Worm (Caenorhabditis elegans) whole organism, mixed stage, embryonic: ENCODE measurements around the gene R11E3.19.

Experiments used
- M03D4.4 ChIP-seq: sonication (generic microtip); optimal IDR thresholded peaks from 2 replicates; lab custom pipeline; 2017; ENCODE audit warnings: mild to moderate bottlenecking, missing genetic modification characterization, missing compliant biosample characterization
- blmp-1 ChIP-seq: fragments of 150-350 bp; optimal IDR thresholded peaks from 2 replicates; lab custom pipeline; 2014; ENCODE audit warnings: missing biosample characterization, missing genetic modification characterization
- ceh-43 ChIP-seq: fragments of 200-800 bp; sonication (Bioruptor generic); optimal IDR thresholded peaks from 2 replicates; lab custom pipeline; 2018; ENCODE audit warnings: mild to moderate bottlenecking, missing genetic modification characterization, moderate library complexity, missing compliant biosample characterization
- ceh-83 ChIP-seq: fragments of 200-800 bp; sonication (Bioruptor generic); optimal IDR thresholded peaks from 2 replicates; lab custom pipeline; 2018; ENCODE audit warnings: mild to moderate bottlenecking, missing genetic modification characterization, missing compliant biosample characterization
- ces-1 ChIP-seq: fragments of 150-350 bp; optimal IDR thresholded peaks from 2 replicates; lab custom pipeline; 2014; ENCODE audit warnings: missing biosample characterization, missing genetic modification reagents, missing genetic modification characterization
- cnd-1 ChIP-seq: fragments of 200-800 bp; sonication (Bioruptor generic); optimal IDR thresholded peaks from 2 replicates; lab custom pipeline; 2018; ENCODE audit warnings: mild to moderate bottlenecking, missing genetic modification characterization, missing compliant biosample characterization
- drap-1 ChIP-seq: fragments of 200-800 bp; sonication (Bioruptor generic); optimal IDR thresholded peaks from 3 replicates; lab custom pipeline; 2018; ENCODE audit warnings: mild to moderate bottlenecking, missing genetic modification characterization, missing compliant biosample characterization
- elt-1 ChIP-seq: sonication (generic microtip); optimal IDR thresholded peaks from 2 replicates; lab custom pipeline; 2017; ENCODE audit warnings: missing genetic modification characterization, mild to moderate bottlenecking, missing compliant biosample characterization, antibody characterized with exemption, moderate library complexity, borderline replicate concordance; ENCODE audit not compliant: insufficient read depth
- elt-3 ChIP-seq: fragments of 150-350 bp; optimal IDR thresholded peaks from 2 replicates; lab custom pipeline; 2014; ENCODE audit warnings: missing biosample characterization, missing genetic modification characterization
- flh-1 ChIP-seq: fragments of 200-800 bp; sonication (Bioruptor generic); optimal IDR thresholded peaks from 2 replicates; lab custom pipeline; 2018; ENCODE audit warnings: mild to moderate bottlenecking, missing genetic modification characterization, moderate library complexity, missing compliant biosample characterization
- ham-2 ChIP-seq: fragments of 200-800 bp; sonication (Bioruptor generic); optimal IDR thresholded peaks from 2 replicates; lab custom pipeline; 2018; ENCODE audit warnings: mild to moderate bottlenecking, missing genetic modification characterization, missing compliant biosample characterization
- hlh-1 ChIP-seq: fragments of 150-350 bp; optimal IDR thresholded peaks from 2 replicates; lab custom pipeline; 2014; ENCODE audit warnings: missing biosample characterization, missing genetic modification reagents, missing genetic modification characterization
- lin-13 ChIP-seq: fragments of 150-350 bp; optimal IDR thresholded peaks from 2 replicates; lab custom pipeline; 2014; ENCODE audit warnings: missing biosample characterization, missing genetic modification characterization
- lin-32 ChIP-seq: fragments of 200-800 bp; sonication (Bioruptor generic); optimal IDR thresholded peaks from 2 replicates; lab custom pipeline; 2018; ENCODE audit warnings: mild to moderate bottlenecking, missing genetic modification characterization, missing compliant biosample characterization
- lsy-2 ChIP-seq: fragments of 150-350 bp; optimal IDR thresholded peaks from 2 replicates; lab custom pipeline; 2014; ENCODE audit warnings: missing biosample characterization, missing genetic modification characterization
- mab-5 ChIP-seq: fragments of 150-350 bp; optimal IDR thresholded peaks from 2 replicates; lab custom pipeline; 2014; ENCODE audit warnings: missing biosample characterization, missing genetic modification characterization
- mep-1 ChIP-seq: fragments of 150-350 bp; optimal IDR thresholded peaks from 2 replicates; lab custom pipeline; 2017; ENCODE audit warnings: missing biosample characterization, missing genetic modification reagents, missing genetic modification characterization, inconsistent platforms
- nhr-237 ChIP-seq: fragments of 150-350 bp; optimal IDR thresholded peaks from 2 replicates; lab custom pipeline; 2014; ENCODE audit warnings: missing biosample characterization, missing genetic modification characterization
- snpc-4 ChIP-seq: fragments of 150-350 bp; optimal IDR thresholded peaks from 2 replicates; lab custom pipeline; 2014; ENCODE audit warnings: missing biosample characterization, missing genetic modification characterization
- sptf-1 ChIP-seq: sonication (generic microtip); optimal IDR thresholded peaks from 2 replicates; lab custom pipeline; 2017; ENCODE audit warnings: mild to moderate bottlenecking, missing genetic modification characterization, moderate library complexity, missing compliant biosample characterization
- unc-120 ChIP-seq: sonication (generic microtip); optimal IDR thresholded peaks from 2 replicates; lab custom pipeline; 2017; ENCODE audit warnings: missing genetic modification characterization, missing compliant biosample characterization; ENCODE audit not compliant: poor library complexity, severe bottlenecking
- unc-39 ChIP-seq: fragments of 150-350 bp; optimal IDR thresholded peaks from 2 replicates; lab custom pipeline; 2014; ENCODE audit warnings: missing biosample characterization, missing genetic modification characterization
- unc-62 ChIP-seq: fragments of 150-350 bp; optimal IDR thresholded peaks from 2 replicates; lab custom pipeline; 2014; ENCODE audit warnings: missing biosample characterization, missing genetic modification reagents, missing genetic modification characterization
- ztf-11 ChIP-seq: fragments of 150-350 bp; optimal IDR thresholded peaks from 2 replicates; lab custom pipeline; 2014; ENCODE audit warnings: missing biosample characterization, missing genetic modification characterization

The R11E3.19 gene

ce11 chrIV:4742480-4742879 is 33.4 kb downstream of the R11E3.19 start:
- TF ChIP-seq blmp-1 (tag; lab: Kevin White, UChicago) (no peak), snpc-4 (no peak), lsy-2 (tag; lab: Kevin White, UChicago) (no peak), flh-1 (GFP tag; lab: Kevin White, UChicago) (no peak), nhr-237 (tag; lab: Kevin White, UChicago) (no peak), ztf-11 (no peak), unc-62 (GFP tag; lab: Kevin White, UChicago) (no peak), lin-32 (GFP tag; lab: Kevin White, UChicago) (no peak), lin-13 (tag; lab: Kevin White, UChicago) (no peak), unc-120 (no peak), ceh-83 (GFP tag; lab: Kevin White, UChicago) (no peak), M03D4.4 (tag; lab: Kevin White, UChicago) (no peak), elt-1 (tag; lab: Kevin White, UChicago) (no peak), unc-39 (tag; lab: Kevin White, UChicago) (no peak), mab-5 (no peak), ceh-43 (GFP tag; lab: Kevin White, UChicago) (no peak), hlh-1 (tag; lab: Kevin White, UChicago) (no peak)
- TF ChIP-seq, all 35 proteins: peak for 0

ce11 chrIV:4737258-4737657 is 38.6 kb downstream of the R11E3.19 start, which contains the start of gene fbxb-78:
Gene fbxb-78 (plus strand): TSS chrIV:4737558.
- TF ChIP-seq elt-3 (tag; lab: Kevin White, UChicago) (no peak), lsy-2 (tag; lab: Kevin White, UChicago) (no peak)

- TF ChIP-seq drap-1, result peak; percentile 53
- peak; percentile 51 for TF ChIP-seq nhr-237 (tag; lab: Kevin White, UChicago)
- peak; percentile 16 for TF ChIP-seq ham-2
- peak; percentile 10 for TF ChIP-seq cnd-1 (tag; lab: Kevin White, UChicago)
- peak; percentile 36 for TF ChIP-seq ces-1 (GFP tag; lab: Kevin White, UChicago)
- peak; percentile 67 for TF ChIP-seq sptf-1 (tag; lab: Kevin White, UChicago)
- TF ChIP-seq lsy-2 (tag; lab: Kevin White, UChicago), result peak; percentile 94
Observed at ce11 chrIV:4727935-4728334, 48.0 kb downstream of the R11E3.19 start.

- TF ChIP-seq ces-1 (GFP tag; lab: Kevin White, UChicago) (peak; percentile 48), lsy-2 (tag; lab: Kevin White, UChicago) (peak; percentile 94), unc-120 (peak; percentile 5), sptf-1 (tag; lab: Kevin White, UChicago) (peak; percentile 44), cnd-1 (tag; lab: Kevin White, UChicago) (peak; percentile 12), M03D4.4 (tag; lab: Kevin White, UChicago) (peak; percentile 21), mep-1 (tag; lab: Kevin White, UChicago) (peak; percentile 2), nhr-237 (tag; lab: Kevin White, UChicago) (peak; percentile 77)
Observed at ce11 chrIV:4725478-4725920, 50.4 kb downstream of the R11E3.19 start.
